Worm (Caenorhabditis elegans): ENCODE measurements around the gene kin-4.

DNA sequence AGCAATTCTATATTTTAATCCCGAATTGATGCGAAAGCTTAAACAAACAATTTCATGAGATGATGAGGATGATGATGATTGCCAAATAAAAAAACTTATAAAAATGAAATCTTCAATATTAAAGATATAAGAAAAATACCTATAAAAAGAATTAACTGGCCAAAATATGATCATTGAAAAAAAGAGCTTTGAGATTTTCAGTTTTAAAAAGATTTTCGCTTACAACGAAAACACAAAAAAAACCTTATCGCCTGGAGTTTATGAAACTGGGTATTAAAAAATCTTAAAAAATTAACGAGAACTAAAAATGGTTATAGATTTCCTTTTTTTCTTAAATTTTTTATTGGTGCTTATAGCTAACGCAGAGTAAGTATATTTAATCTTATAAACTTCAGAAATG, 41.9 kb downstream of the kin-4 start, which contains the start of gene C10C6.7:
- TF ChIP-seq zip-2 (tag; optimal IDR thresholded peaks at IDR 0.05): no peak
- TF ChIP-seq nhr-76 (tag; optimal IDR thresholded peaks at IDR 0.05): no peak
- no peak for TF ChIP-seq pqm-1 (tag; optimal IDR thresholded peaks at IDR 0.05)
- TF ChIP-seq unc-39 (tag; optimal IDR thresholded peaks at IDR 0.05): no peak
- TF ChIP-seq F49E8.2 (tag; optimal IDR thresholded peaks at IDR 0.05; ENCODE audit: borderline replicate concordance): no peak
- TF ChIP-seq F37D6.2 (tag; optimal IDR thresholded peaks at IDR 0.05): no peak
- no peak for TF ChIP-seq nhr-10 (tag; optimal IDR thresholded peaks at IDR 0.05)
- TF ChIP-seq snpc-1.2 (GFP tag; IDR thresholded peaks at IDR 0.05): no peak
- no peak for TF ChIP-seq zag-1 (tag; optimal IDR thresholded peaks at IDR 0.05)
- no peak for TF ChIP-seq lin-39 (tag; optimal IDR thresholded peaks at IDR 0.05)

Measured in whole organism, L4 larva.